Fruit fly (Drosophila melanogaster) whole organism, prepupa: Measurements from ENCODE around the gene CG31659.

ENCODE experiments used
- Blimp-1 ChIP-seq: fragments of 200-800 bp; sonication (Bioruptor generic); optimal IDR thresholded peaks from 3 replicates; lab custom pipeline; 2017; ENCODE audit warnings: missing biosample characterization, missing genetic modification characterization, mild to moderate bottlenecking, moderate library complexity, missing genetic modification reagents
- CG10631 ChIP-seq: fragments of 200-800 bp; sonication (Bioruptor generic); optimal IDR thresholded peaks from 2 replicates; lab custom pipeline; 2016; ENCODE audit warnings: missing biosample characterization, missing genetic modification characterization
- CG11294 ChIP-seq: fragments of 200-800 bp; sonication (Bioruptor generic); IDR thresholded peaks from 2 replicates; pipeline ENCODE4 v1.3.6; 2022; ENCODE audit warnings: missing biosample characterization, missing genetic modification characterization
- CG11762 ChIP-seq: fragments of 200-800 bp; sonication (Bioruptor generic); optimal IDR thresholded peaks from 3 replicates; lab custom pipeline; 2016; ENCODE audit warnings: missing biosample characterization, missing genetic modification characterization; ENCODE audit not compliant: insufficient read depth
- CG1621 ChIP-seq: fragments of 200-800 bp; sonication (Bioruptor generic); optimal IDR thresholded peaks from 3 replicates; lab custom pipeline; 2018; ENCODE audit warnings: missing biosample characterization, mild to moderate bottlenecking, missing genetic modification characterization
- CG16779 ChIP-seq: fragments of 200-800 bp; sonication (Bioruptor generic); optimal IDR thresholded peaks from 3 replicates; lab custom pipeline; 2017; ENCODE audit warnings: missing biosample characterization, mild to moderate bottlenecking, missing genetic modification characterization
- CG31627 ChIP-seq: fragments of 200-800 bp; sonication (Bioruptor generic); optimal IDR thresholded peaks from 3 replicates; lab custom pipeline; 2016; ENCODE audit warnings: missing biosample characterization, missing genetic modification characterization
- CG34406 ChIP-seq: fragments of 200-800 bp; sonication (Bioruptor generic); optimal IDR thresholded peaks from 3 replicates; lab custom pipeline; 2016; ENCODE audit warnings: missing biosample characterization, missing genetic modification characterization
- CG3919 ChIP-seq: fragments of 200-800 bp; sonication (Bioruptor generic); optimal IDR thresholded peaks from 3 replicates; lab custom pipeline; 2016; ENCODE audit warnings: missing biosample characterization, missing genetic modification characterization
- CG4318 ChIP-seq: fragments of 200-800 bp; sonication (Bioruptor generic); optimal IDR thresholded peaks from 3 replicates; lab custom pipeline; 2017; ENCODE audit warnings: missing biosample characterization, mild to moderate bottlenecking, missing genetic modification characterization
- CG6163 ChIP-seq: fragments of 200-800 bp; sonication (Bioruptor generic); IDR thresholded peaks from 3 replicates; pipeline ENCODE4 v1.3.6; 2022; ENCODE audit warnings: missing biosample characterization, missing genetic modification characterization
- CG6276 ChIP-seq: fragments of 200-800 bp; sonication (Bioruptor generic); optimal IDR thresholded peaks from 2 replicates; lab custom pipeline; 2017; ENCODE audit warnings: missing biosample characterization, mild to moderate bottlenecking, missing genetic modification characterization
- CG6792 ChIP-seq: fragments of 200-800 bp; sonication (Bioruptor generic); optimal IDR thresholded peaks from 3 replicates; lab custom pipeline; 2016; ENCODE audit warnings: missing biosample characterization, missing genetic modification characterization
- CG6808 ChIP-seq: fragments of 200-800 bp; sonication (Bioruptor generic); optimal IDR thresholded peaks from 3 replicates; lab custom pipeline; 2017; ENCODE audit warnings: missing biosample characterization, missing genetic modification characterization, mild to moderate bottlenecking, moderate library complexity, missing genetic modification reagents
- CG7368 ChIP-seq: fragments of 200-800 bp; sonication (Bioruptor generic); optimal IDR thresholded peaks from 3 replicates; lab custom pipeline; 2016; ENCODE audit warnings: missing biosample characterization, missing genetic modification characterization
- CG8119 ChIP-seq: fragments of 200-800 bp; sonication (Bioruptor generic); IDR thresholded peaks from 3 replicates; pipeline ENCODE4 v1.3.6; 2022; ENCODE audit warnings: missing biosample characterization, missing genetic modification characterization
- CG8319 ChIP-seq: fragments of 200-800 bp; sonication (Bioruptor generic); optimal IDR thresholded peaks from 3 replicates; lab custom pipeline; 2016; ENCODE audit warnings: missing biosample characterization, missing genetic modification characterization
- CG8632 ChIP-seq: fragments of 200-800 bp; sonication (Bioruptor generic); optimal IDR thresholded peaks from 3 replicates; lab custom pipeline; 2016; ENCODE audit warnings: missing biosample characterization, missing genetic modification characterization
- CG9139 ChIP-seq: fragments of 200-800 bp; sonication (Bioruptor generic); optimal IDR thresholded peaks from 3 replicates; lab custom pipeline; 2017; ENCODE audit warnings: missing biosample characterization, mild to moderate bottlenecking, missing genetic modification characterization
- Eip75B ChIP-seq: fragments of 200-800 bp; sonication (Bioruptor generic); optimal IDR thresholded peaks from 3 replicates; lab custom pipeline; 2016; ENCODE audit warnings: missing biosample characterization, missing genetic modification characterization
- Eip78C ChIP-seq: fragments of 200-800 bp; sonication (Bioruptor generic); peaks from one replicate; lab custom pipeline; 2016; ENCODE audit warnings: missing biosample characterization, missing genetic modification characterization
- Eip93F ChIP-seq: fragments of 200-800 bp; sonication (Bioruptor generic); optimal IDR thresholded peaks from 2 replicates; lab custom pipeline; 2016; ENCODE audit warnings: missing biosample characterization, mild to moderate bottlenecking, missing genetic modification characterization
- Ets21C ChIP-seq: fragments of 200-800 bp; sonication (Bioruptor generic); optimal IDR thresholded peaks from 3 replicates; lab custom pipeline; 2016; ENCODE audit warnings: missing biosample characterization, missing genetic modification characterization
- Ets96B ChIP-seq: fragments of 200-800 bp; optimal IDR thresholded peaks from 2 replicates; lab custom pipeline; 2019; ENCODE audit warnings: missing biosample characterization, mild to moderate bottlenecking, missing genetic modification characterization, moderate library complexity
- Gug ChIP-seq: fragments of 200-800 bp; sonication (Bioruptor generic); IDR thresholded peaks from 2 replicates; pipeline ENCODE4 v1.3.6; 2022; ENCODE audit warnings: missing biosample characterization, missing genetic modification characterization
- Hr38 ChIP-seq: sonication (Bioruptor generic); optimal IDR thresholded peaks from 2 replicates; lab custom pipeline; 2016; ENCODE audit warnings: missing biosample characterization, missing genetic modification characterization
- Hr39 ChIP-seq: fragments of 200-800 bp; sonication (Bioruptor generic); optimal IDR thresholded peaks from 2 replicates; lab custom pipeline; 2016; ENCODE audit warnings: missing biosample characterization, missing genetic modification characterization
- Hr4 ChIP-seq: fragments of 200-800 bp; sonication (Bioruptor generic); optimal IDR thresholded peaks from 3 replicates; lab custom pipeline; 2016; ENCODE audit warnings: missing biosample characterization, missing genetic modification characterization
- Lpt ChIP-seq: fragments of 200-800 bp; sonication (Bioruptor generic); optimal IDR thresholded peaks from 3 replicates; lab custom pipeline; 2016; ENCODE audit warnings: missing biosample characterization, missing genetic modification characterization
- Met ChIP-seq: fragments of 200-800 bp; sonication (Bioruptor generic); optimal IDR thresholded peaks from 3 replicates; lab custom pipeline; 2016; ENCODE audit warnings: missing biosample characterization, missing genetic modification characterization
- OdsH ChIP-seq: fragments of 200-800 bp; sonication (Bioruptor generic); optimal IDR thresholded peaks from 3 replicates; lab custom pipeline; 2016; ENCODE audit warnings: missing biosample characterization, missing genetic modification characterization
- Smox ChIP-seq: fragments of 200-800 bp; sonication (Bioruptor generic); optimal IDR thresholded peaks from 3 replicates; lab custom pipeline; 2016; ENCODE audit warnings: missing biosample characterization, missing genetic modification characterization
- Sox14 ChIP-seq: fragments of 200-800 bp; sonication (Bioruptor generic); optimal IDR thresholded peaks from 3 replicates; lab custom pipeline; 2016; ENCODE audit warnings: missing biosample characterization, missing genetic modification characterization
- Sox15 ChIP-seq: fragments of 200-800 bp; sonication (Bioruptor generic); optimal IDR thresholded peaks from 3 replicates; lab custom pipeline; 2016; ENCODE audit warnings: missing biosample characterization, missing genetic modification characterization
- acj6 ChIP-seq: fragments of 200-800 bp; sonication (Bioruptor generic); optimal IDR thresholded peaks from 3 replicates; lab custom pipeline; 2016; ENCODE audit warnings: missing biosample characterization, missing genetic modification characterization
- cyc ChIP-seq: fragments of 200-800 bp; sonication (Bioruptor generic); optimal IDR thresholded peaks from 3 replicates; lab custom pipeline; 2016; ENCODE audit warnings: missing biosample characterization, missing genetic modification characterization
- esn ChIP-seq: fragments of 200-800 bp; sonication (Bioruptor generic); optimal IDR thresholded peaks from 2 replicates; lab custom pipeline; 2016; ENCODE audit warnings: missing biosample characterization, mild to moderate bottlenecking, missing genetic modification characterization, moderate library complexity
- fd59A ChIP-seq: fragments of 200-800 bp; sonication (Bioruptor generic); optimal IDR thresholded peaks from 2 replicates; lab custom pipeline; 2017; ENCODE audit warnings: missing biosample characterization, mild to moderate bottlenecking, missing genetic modification characterization, missing genetic modification reagents
- fd85E ChIP-seq: fragments of 200-800 bp; sonication (Bioruptor generic); optimal IDR thresholded peaks from 3 replicates; lab custom pipeline; 2016; ENCODE audit warnings: missing biosample characterization, missing genetic modification characterization
- fkh ChIP-seq: fragments of 200-800 bp; sonication (Bioruptor generic); optimal IDR thresholded peaks from 3 replicates; lab custom pipeline; 2017; ENCODE audit warnings: missing biosample characterization, mild to moderate bottlenecking, missing genetic modification characterization, moderate library complexity
- lz ChIP-seq: fragments of 200-800 bp; sonication (Bioruptor generic); optimal IDR thresholded peaks from 3 replicates; lab custom pipeline; 2016; ENCODE audit warnings: missing biosample characterization, missing genetic modification characterization
- net ChIP-seq: fragments of 200-800 bp; sonication (Bioruptor generic); optimal IDR thresholded peaks from 3 replicates; lab custom pipeline; 2016; ENCODE audit warnings: missing biosample characterization, missing genetic modification characterization
- pdm3 ChIP-seq: fragments of 200-800 bp; sonication (Bioruptor generic); optimal IDR thresholded peaks from 3 replicates; lab custom pipeline; 2016; ENCODE audit warnings: missing biosample characterization, missing genetic modification characterization
- salr ChIP-seq, 2 experiments: fragments of 200-800 bp; sonication (Bioruptor generic); optimal IDR thresholded peaks; 3 replicates each; lab custom pipeline; 2016 to 2018; ENCODE audit warnings: missing biosample characterization in 2 of 2, missing genetic modification characterization in 2 of 2, mild to moderate bottlenecking in 1 of 2
- spab ChIP-seq: fragments of 200-800 bp; sonication (Bioruptor generic); optimal IDR thresholded peaks from 2 replicates; lab custom pipeline; 2017; ENCODE audit warnings: missing biosample characterization, mild to moderate bottlenecking, missing genetic modification characterization, missing genetic modification reagents
- ss ChIP-seq, 2 experiments: fragments of 200-800 bp; sonication (Bioruptor generic); optimal IDR thresholded peaks; 2 replicates in 1 of 2; 3 replicates in 1 of 2; lab custom pipeline; 2017 to 2018; ENCODE audit warnings: mild to moderate bottlenecking in 2 of 2, missing biosample characterization in 2 of 2, missing genetic modification characterization in 2 of 2, moderate library complexity in 1 of 2
- svp ChIP-seq: fragments of 200-800 bp; sonication (Bioruptor generic); peaks from one replicate; lab custom pipeline; 2016; ENCODE audit warnings: missing biosample characterization, missing genetic modification characterization
- topi ChIP-seq: fragments of 200-800 bp; sonication (Bioruptor generic); optimal IDR thresholded peaks from 3 replicates; lab custom pipeline; 2016; ENCODE audit warnings: missing biosample characterization, missing genetic modification characterization

The CG31659 gene

dm6 chr2L:1315283-1315682 lies 44.3 kb downstream of the CG31659 start (continued):
- TF ChIP-seq Lpt (GFP tag; lab: Kevin White, UChicago) (no peak), CG3919 (GFP tag; lab: Kevin White, UChicago) (peak; percentile 8), salr (GFP tag; optimal IDR thresholded peaks at IDR 0.05; lab: Kevin White, UChicago) (no peak), Eip78C (peak; percentile 63), pdm3 (no peak), Blimp-1 (GFP tag; lab: Kevin White, UChicago) (no peak), CG8632 (no peak), Eip93F (GFP tag; lab: Kevin White, UChicago) (no peak), CG31627 (GFP tag; lab: Kevin White, UChicago) (no peak), ss (GFP tag; optimal IDR thresholded peaks at IDR 0.05; lab: Kevin White, UChicago) (no peak), Met (GFP tag; lab: Kevin White, UChicago) (no peak), CG1621 (tag; lab: Kevin White, UChicago) (no peak), CG6163 (GFP tag; lab: Robert Waterston, UW) (peak; percentile 61), CG34406 (GFP tag; lab: Kevin White, UChicago) (no peak)
- TF ChIP-seq, all 60 proteins: peak for 9

DNA sequence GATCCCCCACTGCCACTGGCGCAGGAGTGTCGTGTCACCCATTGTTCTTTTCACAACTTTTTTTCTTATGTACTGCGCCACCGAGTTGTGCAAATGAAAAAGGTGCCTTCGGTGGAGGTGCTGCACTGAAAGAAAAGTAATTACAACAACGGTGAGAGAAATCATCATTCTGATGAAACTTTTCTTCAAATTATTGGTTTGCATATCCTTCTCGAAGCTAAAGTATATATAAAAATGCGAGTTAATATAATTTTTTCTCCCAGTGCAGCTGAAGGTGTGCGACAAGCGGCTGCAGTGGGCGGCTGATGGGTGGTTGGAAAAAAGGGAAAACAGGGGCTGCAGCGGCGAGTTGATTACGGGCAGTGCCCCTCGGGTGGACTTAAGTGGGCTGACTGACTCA lies 47.3 kb downstream of the CG31659 start:
- TF ChIP-seq Hr4 (peak; percentile 36), CG7368 (GFP tag; lab: Kevin White, UChicago) (no peak), spab (GFP tag; lab: Kevin White, UChicago) (peak; percentile 21), topi (GFP tag; lab: Kevin White, UChicago) (peak; percentile 41), Ets96B (tag; lab: Kevin White, UChicago) (peak; percentile 62), OdsH (GFP tag; lab: Kevin White, UChicago) (peak; percentile 21), net (GFP tag; lab: Kevin White, UChicago) (no peak), CG10631 (peak; percentile 59), acj6 (GFP tag; lab: Kevin White, UChicago) (peak; percentile 25), Hr39 (GFP tag; lab: Kevin White, UChicago) (peak; percentile 28), lz (GFP tag; lab: Kevin White, UChicago) (peak; percentile 52), CG8119 (peak; percentile 42; the same call in 1 of the 3 replicates), Met (GFP tag; lab: Kevin White, UChicago) (peak; percentile 40), Hr38 (GFP tag; lab: Kevin White, UChicago) (no peak), CG16779 (tag; lab: Kevin White, UChicago) (peak; percentile 12), CG1621 (tag; lab: Kevin White, UChicago) (peak; percentile 27), esn (GFP tag; lab: Kevin White, UChicago) (peak; percentile 59), fd85E (GFP tag; lab: Kevin White, UChicago) (no peak), Sox14 (peak; percentile 32), CG11294 (GFP tag; lab: Robert Waterston, UW) (no peak), CG8632 (peak; percentile 24), Sox15 (no peak), CG6792 (GFP tag; lab: Kevin White, UChicago) (peak; percentile 19), Smox (GFP tag; lab: Kevin White, UChicago) (peak; percentile 21), Eip78C (peak; percentile 76), Gug (GFP tag; lab: Robert Waterston, UW) (peak; percentile 36; the same call in 1 of the 2 replicates), fd59A (GFP tag; lab: Kevin White, UChicago) (peak; percentile 46), CG11762 (GFP tag; lab: Kevin White, UChicago) (no peak), CG3919 (GFP tag; lab: Kevin White, UChicago) (peak; percentile 35), Ets21C (GFP tag; lab: Kevin White, UChicago) (peak; percentile 20), pdm3 (peak; percentile 36), Eip75B (GFP tag; lab: Kevin White, UChicago) (peak; percentile 40), Eip93F (GFP tag; lab: Kevin White, UChicago) (no peak), fkh (GFP tag; lab: Kevin White, UChicago) (no peak), ss (GFP tag; optimal IDR thresholded peaks at IDR 0.05; lab: Kevin White, UChicago) (peak in 1 of 2 experiments; percentile 47), CG6276 (GFP tag; lab: Kevin White, UChicago) (no peak), cyc (GFP tag; lab: Kevin White, UChicago) (peak; percentile 20), salr (GFP tag; optimal IDR thresholded peaks at IDR 0.05; lab: Kevin White, UChicago) (no peak), CG4318 (GFP tag; lab: Kevin White, UChicago) (no peak), svp (GFP tag; lab: Kevin White, UChicago) (peak; percentile 64), Blimp-1 (GFP tag; lab: Kevin White, UChicago) (no peak), CG34406 (GFP tag; lab: Kevin White, UChicago) (peak; percentile 16), CG8319 (GFP tag; lab: Kevin White, UChicago) (no peak), CG9139 (GFP tag; lab: Kevin White, UChicago) (no peak), CG6808 (GFP tag; lab: Kevin White, UChicago) (peak; percentile 35)
